Worm (Caenorhabditis elegans): Measurements from ENCODE around the gene nhr-13.

ce11 chrV:2215352-2215751, 23.1 kb downstream of the nhr-13 start, which contains the start of gene nstp-8:
- TF ChIP-seq zag-1 (tag; optimal IDR thresholded peaks at IDR 0.05) (no peak), pha-4 (tag; optimal IDR thresholded peaks at IDR 0.05) (no peak), nhr-76 (tag; optimal IDR thresholded peaks at IDR 0.05) (no peak), nhr-77 (tag; optimal IDR thresholded peaks at IDR 0.05) (no peak), jun-1 (tag; optimal IDR thresholded peaks at IDR 0.05) (no peak), lin-15B (tag; optimal IDR thresholded peaks at IDR 0.05) (no peak), nhr-11 (tag; optimal IDR thresholded peaks at IDR 0.05) (no peak), ceh-82 (tag; optimal IDR thresholded peaks at IDR 0.05) (no peak), lin-39 (tag; optimal IDR thresholded peaks at IDR 0.05) (no peak), pqm-1 (tag; optimal IDR thresholded peaks at IDR 0.05) (no peak), egl-27 (tag; optimal IDR thresholded peaks at IDR 0.05) (no peak), unc-62 (GFP tag; optimal IDR thresholded peaks at IDR 0.05) (no peak)
